Worm (Caenorhabditis elegans) whole organism, L1 larva: ENCODE measurements around the gene K08B5.2.

Experiments used
- blmp-1 ChIP-seq: fragments of 150-350 bp; optimal IDR thresholded peaks from 2 replicates; lab custom pipeline; 2014; ENCODE audit warnings: missing biosample characterization, missing genetic modification characterization
- egl-27 ChIP-seq, 2 experiments: fragments of 150-350 bp in 1 of 2; sonication (generic microtip); optimal IDR thresholded peaks; 3 replicates each; lab custom pipeline; 2017 to 2018; ENCODE audit warnings: missing biosample characterization in 2 of 2, missing genetic modification characterization in 2 of 2, missing genetic modification reagents in 2 of 2

DNA sequence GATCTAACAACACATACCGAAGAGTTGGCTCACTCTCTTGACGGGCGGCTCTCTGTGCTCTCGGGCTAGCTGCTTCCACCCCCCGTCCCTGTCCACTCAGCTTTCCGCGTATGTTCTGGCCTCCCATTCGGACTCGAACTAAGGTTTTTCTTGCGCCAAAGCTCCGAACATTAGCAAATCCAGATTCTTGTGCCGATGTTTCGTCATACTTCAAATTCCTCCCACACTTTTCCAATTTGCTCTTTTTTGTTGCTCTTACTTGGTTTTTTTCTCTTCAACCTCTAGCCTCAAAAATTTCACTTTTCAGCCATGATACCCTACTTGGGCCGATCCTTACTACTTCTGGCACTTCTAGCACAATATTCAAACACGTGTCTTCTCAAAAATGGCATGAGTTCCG, 41.2 kb upstream of the K08B5.2 start, which contains the start of gene cdh-9:
- no peak for TF ChIP-seq egl-27 (tag; optimal IDR thresholded peaks at IDR 0.05; lab: Kevin White, UChicago)
- TF ChIP-seq blmp-1 (tag; lab: Kevin White, UChicago): no peak
